Fruit fly (Drosophila melanogaster): ENCODE measurements around the gene Ncoa6.

The Ncoa6 gene

dm6 chr2L:5305240-5305875, 21.1 kb downstream of the Ncoa6 start:
- no peak for TF ChIP-seq psq (optimal IDR thresholded peaks at IDR 0.05)
- TF ChIP-seq EcR (GFP tag; optimal IDR thresholded peaks at IDR 0.05), result peak in 1 of 2 experiments; percentile 6
- no peak for TF ChIP-seq usp (GFP tag; optimal IDR thresholded peaks at IDR 0.05)
- TF ChIP-seq Dll (optimal IDR thresholded peaks at IDR 0.05), result no peak
- no peak for TF ChIP-seq pan (optimal IDR thresholded peaks at IDR 0.05)
- TF ChIP-seq CG8478 (optimal IDR thresholded peaks at IDR 0.05), result no peak

DNA sequence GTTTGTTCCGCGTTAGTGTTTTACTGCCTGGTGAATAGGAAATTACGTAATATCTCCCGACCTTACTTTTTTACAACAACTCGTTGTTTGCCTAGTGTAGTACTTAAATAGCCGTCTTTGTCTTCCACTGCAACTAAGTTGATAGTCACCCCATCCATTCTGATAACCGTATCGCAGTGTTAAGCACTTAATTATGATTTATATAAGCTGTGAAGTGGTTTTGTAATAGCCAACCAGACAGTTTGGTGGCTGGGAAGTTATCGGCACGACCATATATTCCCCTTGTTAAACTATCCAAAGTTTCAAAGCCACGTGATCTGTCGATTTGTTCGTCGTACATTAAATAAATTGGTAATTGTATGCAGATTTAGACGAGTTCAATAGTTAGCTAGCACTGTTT, 22.1 kb downstream of the Ncoa6 start:
- no peak for TF ChIP-seq CG8478 (optimal IDR thresholded peaks at IDR 0.05)
- no peak for TF ChIP-seq EcR (GFP tag; optimal IDR thresholded peaks at IDR 0.05)
- peak; percentile 34 for TF ChIP-seq pan (optimal IDR thresholded peaks at IDR 0.05)
- no peak for TF ChIP-seq usp (GFP tag; optimal IDR thresholded peaks at IDR 0.05)
- TF ChIP-seq psq (optimal IDR thresholded peaks at IDR 0.05), result no peak
- TF ChIP-seq Dll (optimal IDR thresholded peaks at IDR 0.05), result no peak

dm6 chr2L:5303044-5303904, 23.2 kb downstream of the Ncoa6 start:
- TF ChIP-seq Dll (optimal IDR thresholded peaks at IDR 0.05), result no peak
- TF ChIP-seq pan (optimal IDR thresholded peaks at IDR 0.05), result peak; percentile 44
- TF ChIP-seq EcR (GFP tag; optimal IDR thresholded peaks at IDR 0.05), result no peak

dm6 chr2L:5302692-5303043, 23.8 kb downstream of the Ncoa6 start:
- TF ChIP-seq Dll (optimal IDR thresholded peaks at IDR 0.05) (no peak), pan (optimal IDR thresholded peaks at IDR 0.05) (no peak), EcR (GFP tag; optimal IDR thresholded peaks at IDR 0.05) (no peak), psq (optimal IDR thresholded peaks at IDR 0.05) (no peak), usp (GFP tag; optimal IDR thresholded peaks at IDR 0.05) (no peak), CG8478 (optimal IDR thresholded peaks at IDR 0.05) (no peak)

dm6 chr2L:5302284-5302683, 24.2 kb downstream of the Ncoa6 start:
- TF ChIP-seq pan (optimal IDR thresholded peaks at IDR 0.05), result peak; percentile 53
- no peak for TF ChIP-seq EcR (GFP tag; optimal IDR thresholded peaks at IDR 0.05)

DNA sequence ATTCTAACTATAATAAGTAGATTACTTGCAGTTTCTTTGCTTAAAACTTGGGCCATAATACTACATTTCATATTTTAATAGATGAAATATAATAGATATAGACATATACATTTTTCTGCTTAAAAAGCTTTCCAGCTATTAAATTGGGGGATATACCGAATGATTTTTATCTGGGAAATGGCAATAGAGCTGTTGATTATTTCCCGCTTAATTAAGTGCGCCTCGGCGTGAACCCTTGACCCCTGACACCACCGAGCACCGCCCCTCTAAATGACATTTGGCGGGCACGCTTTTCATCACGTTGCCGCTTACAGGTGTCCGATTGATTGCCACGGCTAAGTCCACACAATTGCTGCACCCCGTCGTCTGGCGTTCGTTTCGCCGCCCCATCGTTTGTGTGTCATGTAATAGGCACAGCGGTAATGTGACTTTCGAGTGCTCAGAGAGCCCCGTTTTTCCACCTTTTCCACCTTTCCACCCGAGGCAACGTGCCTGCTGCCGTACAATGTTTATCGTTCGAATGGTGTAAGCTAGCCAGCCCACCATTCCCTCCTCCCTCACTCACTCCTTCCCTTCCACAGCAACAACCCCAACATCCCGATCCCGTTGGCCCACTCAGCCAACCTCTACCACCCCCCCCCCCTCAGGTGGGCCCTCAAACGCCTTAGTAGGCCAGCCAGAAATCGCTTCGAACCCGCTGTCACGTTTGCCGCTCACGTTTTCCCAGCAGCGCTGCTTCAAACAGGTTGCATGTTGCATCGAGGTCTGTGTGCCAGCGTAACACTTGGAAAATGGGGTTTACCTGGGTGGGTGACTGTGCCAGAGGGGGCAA, 25.5 kb downstream of the Ncoa6 start:
- TF ChIP-seq Dll (optimal IDR thresholded peaks at IDR 0.05) (peak; percentile 15), usp (GFP tag; optimal IDR thresholded peaks at IDR 0.05) (no peak)

- TF ChIP-seq pan (optimal IDR thresholded peaks at IDR 0.05) (no peak), EcR (GFP tag; optimal IDR thresholded peaks at IDR 0.05) (peak in 1 of 2 experiments; percentile 70), psq (optimal IDR thresholded peaks at IDR 0.05) (no peak), Dll (optimal IDR thresholded peaks at IDR 0.05) (no peak), usp (GFP tag; optimal IDR thresholded peaks at IDR 0.05) (no peak), CG8478 (optimal IDR thresholded peaks at IDR 0.05) (no peak)
Observed at dm6 chr2L:5300237-5300668, 26.2 kb downstream of the Ncoa6 start.

DNA sequence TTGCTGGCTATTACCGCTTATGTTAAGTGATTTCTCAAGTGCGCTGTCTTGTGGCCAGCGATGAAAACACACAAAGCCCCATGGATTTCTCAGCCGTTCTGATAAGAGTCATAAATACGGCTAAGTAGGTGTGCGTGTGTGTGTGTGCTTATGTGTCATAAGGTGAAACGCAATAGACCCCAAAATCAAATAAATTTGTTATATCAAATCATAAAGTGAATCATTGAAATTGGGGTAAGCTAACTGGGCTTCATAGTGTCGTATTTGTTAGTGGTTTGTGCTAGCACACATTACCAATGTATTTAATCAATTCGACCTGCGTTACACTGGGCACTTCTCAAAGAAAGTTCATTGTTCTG, 26.9 kb downstream of the Ncoa6 start:
- no peak for TF ChIP-seq CG8478 (optimal IDR thresholded peaks at IDR 0.05)
- TF ChIP-seq psq (optimal IDR thresholded peaks at IDR 0.05), result no peak
- no peak for TF ChIP-seq EcR (GFP tag; optimal IDR thresholded peaks at IDR 0.05)
- no peak for TF ChIP-seq Dll (optimal IDR thresholded peaks at IDR 0.05)
- no peak for TF ChIP-seq pan (optimal IDR thresholded peaks at IDR 0.05)
- no peak for TF ChIP-seq usp (GFP tag; optimal IDR thresholded peaks at IDR 0.05)

dm6 chr2L:5298978-5299627, 27.4 kb downstream of the Ncoa6 start:
- TF ChIP-seq Dll (optimal IDR thresholded peaks at IDR 0.05), result no peak
- TF ChIP-seq CG8478 (optimal IDR thresholded peaks at IDR 0.05), result peak; percentile 32
- no peak for TF ChIP-seq psq (optimal IDR thresholded peaks at IDR 0.05)
- peak in 1 of 2 experiments; percentile 75 for TF ChIP-seq EcR (GFP tag; optimal IDR thresholded peaks at IDR 0.05)
- TF ChIP-seq pan (optimal IDR thresholded peaks at IDR 0.05), result no peak
- TF ChIP-seq usp (GFP tag; optimal IDR thresholded peaks at IDR 0.05), result no peak

dm6 chr2L:5297961-5298311, 28.5 kb downstream of the Ncoa6 start:
- TF ChIP-seq CG8478 (optimal IDR thresholded peaks at IDR 0.05), result no peak
- no peak for TF ChIP-seq Dll (optimal IDR thresholded peaks at IDR 0.05)
- no peak for TF ChIP-seq usp (GFP tag; optimal IDR thresholded peaks at IDR 0.05)
- no peak for TF ChIP-seq pan (optimal IDR thresholded peaks at IDR 0.05)
- no peak for TF ChIP-seq psq (optimal IDR thresholded peaks at IDR 0.05)

- TF ChIP-seq Dll (optimal IDR thresholded peaks at IDR 0.05) (no peak), CG8478 (optimal IDR thresholded peaks at IDR 0.05) (no peak), usp (GFP tag; optimal IDR thresholded peaks at IDR 0.05) (no peak), pan (optimal IDR thresholded peaks at IDR 0.05) (no peak), EcR (GFP tag; optimal IDR thresholded peaks at IDR 0.05) (no peak), psq (optimal IDR thresholded peaks at IDR 0.05) (no peak)
Observed at dm6 chr2L:5297289-5297960, 29.1 kb downstream of the Ncoa6 start.
